Worm (Caenorhabditis elegans): ENCODE data around the gene Y42A5A.1.

Y42A5A.1 gene

ce11 chrV:11141179-11141578 is 53.4 kb downstream of the Y42A5A.1 start, which contains the start of gene folt-1:
folt-1 (plus strand) TSS chrV:11141479.
- TF ChIP-seq C34B4.2 (tag; optimal IDR thresholded peaks at IDR 0.05) (no peak), snpc-4 (tag; optimal IDR thresholded peaks at IDR 0.05) (no peak), unc-30 (tag; optimal IDR thresholded peaks at IDR 0.05) (no peak), dpl-1 (GFP tag; optimal IDR thresholded peaks at IDR 0.05) (no peak), lsy-2 (tag; optimal IDR thresholded peaks at IDR 0.05) (no peak), ces-1 (GFP tag; optimal IDR thresholded peaks at IDR 0.05) (no peak)

DNA sequence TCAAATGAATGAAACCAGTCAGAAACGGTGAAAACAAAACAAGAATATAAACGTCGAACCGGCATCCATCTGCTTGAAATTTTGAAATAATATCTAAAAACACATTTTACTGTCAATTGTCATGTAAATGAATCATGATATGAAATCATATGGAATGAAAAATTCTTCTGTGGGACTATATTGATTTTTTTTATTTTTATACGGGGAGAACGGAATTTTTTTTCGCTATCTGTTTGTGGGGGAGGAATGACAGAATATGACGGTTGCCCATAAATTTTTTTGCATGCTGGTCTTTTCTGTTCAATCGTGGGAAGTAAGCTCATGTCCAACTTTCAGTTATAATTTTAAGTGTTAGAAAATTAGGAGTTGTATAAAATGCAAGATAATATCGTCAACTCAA is 56.9 kb downstream of the Y42A5A.1 start, which contains the start of gene C06H2.7:
TSS of gene C06H2.7 (minus strand) at position 101 of the 400 bp plus-strand sequence.
- TF ChIP-seq fos-1 (tag; optimal IDR thresholded peaks at IDR 0.05) (no peak), lin-15B (tag; optimal IDR thresholded peaks at IDR 0.05) (no peak), efl-1 (optimal IDR thresholded peaks at IDR 0.05) (no peak), efl-1 (GFP tag; optimal IDR thresholded peaks at IDR 0.05 in 1 of 2) (peak in 1 of 2 experiments; percentile 7)

DNA sequence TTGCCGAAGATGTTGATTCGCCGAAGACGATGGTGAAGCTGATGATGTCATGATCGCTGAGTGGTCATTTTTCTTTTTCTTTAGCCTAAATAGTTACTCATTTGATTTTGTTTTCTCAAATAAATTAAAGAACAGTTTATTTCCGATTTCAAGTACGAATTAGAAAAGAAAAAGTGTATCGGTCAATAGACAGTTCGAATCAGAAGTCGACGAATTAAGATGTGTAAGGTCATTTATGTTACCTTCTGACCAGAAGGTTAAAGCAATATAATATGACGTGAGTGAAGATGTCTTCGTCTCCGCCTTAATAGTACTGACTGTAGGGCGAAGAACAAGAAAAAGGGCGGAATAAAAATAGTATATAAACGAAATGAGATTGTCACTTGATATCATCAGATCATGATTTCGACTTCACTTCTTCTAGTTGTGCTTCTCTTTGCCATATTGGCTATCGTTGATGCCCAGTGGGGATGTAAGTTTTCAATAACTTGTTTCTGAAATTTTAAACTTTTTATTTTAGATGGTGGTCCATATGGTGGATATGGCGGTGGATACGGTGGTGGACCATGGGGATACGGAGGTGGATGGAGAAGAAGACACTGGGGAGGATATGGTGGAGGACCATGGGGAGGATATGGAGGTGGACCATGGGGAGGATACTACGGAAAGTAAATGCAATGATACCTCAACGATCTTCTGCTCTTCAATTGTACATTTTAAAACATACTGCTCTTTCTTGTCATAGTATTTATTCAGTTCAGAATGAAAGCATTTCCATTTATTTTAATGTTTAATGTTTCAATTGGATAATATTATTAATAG is 59.4 kb downstream of the Y42A5A.1 start, which contains the start of the genes T19C4.24 and nlp-33:
TSS of gene T19C4.24 (minus strand) at position 51 of the 822 bp plus-strand sequence.
TSS of gene nlp-33 (plus strand) at position 389 of the 822 bp plus-strand sequence.
- TF ChIP-seq unc-86 (tag; optimal IDR thresholded peaks at IDR 0.05) (no peak), nhr-84 (tag; optimal IDR thresholded peaks at IDR 0.05) (no peak), alr-1 (tag; optimal IDR thresholded peaks at IDR 0.05; ENCODE audit: borderline replicate concordance) (no peak), lsy-2 (tag; optimal IDR thresholded peaks at IDR 0.05) (peak in 1 of 2 experiments; percentile 8), grh-1 (GFP tag; IDR thresholded peaks at IDR 0.05) (peak; percentile 30; the same call in 1 of the 2 replicates), snu-23 (GFP tag; optimal IDR thresholded peaks at IDR 0.05) (peak; percentile 50), lin-15B (tag; optimal IDR thresholded peaks at IDR 0.05) (no peak), fos-1 (tag; optimal IDR thresholded peaks at IDR 0.05) (no peak), lin-35 (GFP tag; optimal IDR thresholded peaks at IDR 0.05) (peak in 1 of 2 experiments; percentile 19), ceh-82 (tag; optimal IDR thresholded peaks at IDR 0.05) (no peak), rnt-1 (tag; optimal IDR thresholded peaks at IDR 0.05) (no peak), blmp-1 (tag; optimal IDR thresholded peaks at IDR 0.05) (peak; percentile 26), egl-27 (tag; optimal IDR thresholded peaks at IDR 0.05) (no peak), fkh-4 (tag; optimal IDR thresholded peaks at IDR 0.05; ENCODE audit: borderline replicate concordance) (no peak), nhr-85 (tag) (peak; percentile 89), nhr-28 (tag; optimal IDR thresholded peaks at IDR 0.05) (no peak), mep-1 (tag; optimal IDR thresholded peaks at IDR 0.05) (no peak), fkh-10 (GFP tag; optimal IDR thresholded peaks at IDR 0.05) (no peak), pqm-1 (tag; optimal IDR thresholded peaks at IDR 0.05) (no peak), hpl-2 (GFP tag; optimal IDR thresholded peaks at IDR 0.05) (no peak), nhr-19 (GFP tag; conservative IDR thresholded peaks at IDR 0.05) (peak; percentile 16; the same call in 1 of the 2 replicates), ama-1 (optimal IDR thresholded peaks at IDR 0.05) (peak; percentile 82), nhr-90 (tag; optimal IDR thresholded peaks at IDR 0.05; ENCODE audit: poor library complexity) (peak; percentile 51), nhr-71 (tag; optimal IDR thresholded peaks at IDR 0.05) (peak; percentile 40), lin-14 (GFP tag; optimal IDR thresholded peaks at IDR 0.05) (peak; percentile 63), nhr-20 (tag; optimal IDR thresholded peaks at IDR 0.05) (peak; percentile 54), irx-1 (tag; optimal IDR thresholded peaks at IDR 0.05) (no peak), tbx-2 (tag; optimal IDR thresholded peaks at IDR 0.05) (peak; percentile 20), elt-3 (tag; optimal IDR thresholded peaks at IDR 0.05) (peak in 2 of 6 experiments; percentile 60 to 74), zip-4 (GFP tag; optimal IDR thresholded peaks at IDR 0.05) (no peak)
